Worm (Caenorhabditis elegans): Measurements from ENCODE around the gene F40F8.5.

ce11 chrII:11101171-11101570 lies 33.6 kb downstream of the F40F8.5 start:
- no peak for TF ChIP-seq ama-1 (optimal IDR thresholded peaks at IDR 0.05)
- no peak for TF ChIP-seq B0310.2 (tag; optimal IDR thresholded peaks at IDR 0.05)
- TF ChIP-seq tbx-37 (GFP tag; conservative IDR thresholded peaks at IDR 0.05) = no peak
- no peak for TF ChIP-seq tbx-11 (GFP tag; IDR thresholded peaks at IDR 0.05)
- no peak for TF ChIP-seq scrt-1 (GFP tag; IDR thresholded peaks at IDR 0.05)
- TF ChIP-seq sea-1 (GFP tag; conservative IDR thresholded peaks at IDR 0.05) = no peak
- no peak for TF ChIP-seq tra-4 (tag; optimal IDR thresholded peaks at IDR 0.05)
- TF ChIP-seq ceh-13 (GFP tag; optimal IDR thresholded peaks at IDR 0.05) = no peak
- no peak for TF ChIP-seq pes-1 (GFP tag; IDR thresholded peaks at IDR 0.05)
- no peak for TF ChIP-seq aly-1 (tag; optimal IDR thresholded peaks at IDR 0.05)
- no peak for TF ChIP-seq hmbx-1 (tag; optimal IDR thresholded peaks at IDR 0.05)
